Fruit fly (Drosophila melanogaster): ENCODE measurements around the gene grk.

Gene grk

dm6 chr2L:8384108-8384601 is 49.2 kb downstream of the grk start, which contains the start of the genes Dad1 and CG13384 (continued):
- TF ChIP-seq CG4282 (GFP tag; optimal IDR thresholded peaks at IDR 0.05) (no peak), Gug (GFP tag; IDR thresholded peaks at IDR 0.05) (peak; percentile 78), CG9727 (GFP tag; optimal IDR thresholded peaks at IDR 0.05) (peak; percentile 93), CG10979 (tag; optimal IDR thresholded peaks at IDR 0.05) (peak; percentile 90), psq (GFP tag; optimal IDR thresholded peaks at IDR 0.05) (peak; percentile 84), CG8281 (tag; optimal IDR thresholded peaks at IDR 0.05) (peak; percentile 82), CG9817 (tag; optimal IDR thresholded peaks at IDR 0.05) (peak; percentile 94), H15 (GFP tag; IDR thresholded peaks at IDR 0.05) (peak; percentile 64; the same call in 1 of the 3 replicates), CG7745 (tag; optimal IDR thresholded peaks at IDR 0.05) (no peak), zen2 (GFP tag; IDR thresholded peaks at IDR 0.05; ENCODE audit: partially characterized antibody) (no peak), CG13123 (GFP tag; optimal IDR thresholded peaks at IDR 0.05) (peak; percentile 77), Rfx (GFP tag; IDR thresholded peaks at IDR 0.05) (peak; percentile 95), dimm (GFP tag; IDR thresholded peaks at IDR 0.05) (peak; percentile 58), CG14965 (GFP tag; optimal IDR thresholded peaks at IDR 0.05; ENCODE audit: borderline replicate concordance) (no peak), mirr (GFP tag; optimal IDR thresholded peaks at IDR 0.05) (peak; percentile 52), Nf-YA (GFP tag; IDR thresholded peaks at IDR 0.05) (peak; percentile 47; the same call in 1 of the 2 replicates), HLH54F (GFP tag; optimal IDR thresholded peaks at IDR 0.05) (peak; percentile 64), Chrac-16 (GFP tag; optimal IDR thresholded peaks at IDR 0.05) (peak; percentile 91), CG2678 (tag; optimal IDR thresholded peaks at IDR 0.05) (peak; percentile 97), CG10565 (GFP tag; optimal IDR thresholded peaks at IDR 0.05) (peak; percentile 38), her (GFP tag; optimal IDR thresholded peaks at IDR 0.05) (peak; percentile 26), Sin3A (optimal IDR thresholded peaks at IDR 0.05) (no peak), ato (GFP tag; IDR thresholded peaks at IDR 0.05; ENCODE audit: partially characterized antibody) (0 out of 2 replicates have a peak, but pooled peaks have one; percentile 23), Hr51 (GFP tag; optimal IDR thresholded peaks at IDR 0.05) (peak; percentile 75 to 94), dysf (GFP tag; IDR thresholded peaks at IDR 0.05) (peak; percentile 96), Hand (GFP tag; optimal IDR thresholded peaks at IDR 0.05) (peak; percentile 92), Hmx (GFP tag; optimal IDR thresholded peaks at IDR 0.05) (peak; percentile 63), sob (GFP tag; IDR thresholded peaks at IDR 0.05) (peak; percentile 93), ems (GFP tag; optimal IDR thresholded peaks at IDR 0.05) (peak; percentile 48), jumu (GFP tag; optimal IDR thresholded peaks at IDR 0.05) (no peak), Awh (GFP tag; IDR thresholded peaks at IDR 0.05) (peak; percentile 68), CG6654 (GFP tag; optimal IDR thresholded peaks at IDR 0.05) (peak; percentile 63), pfk (GFP tag; optimal IDR thresholded peaks at IDR 0.05) (peak; percentile 52), Dfd (GFP tag; optimal IDR thresholded peaks at IDR 0.05) (no peak), CG1647 (GFP tag; optimal IDR thresholded peaks at IDR 0.05) (peak; percentile 32), stwl (tag; optimal IDR thresholded peaks at IDR 0.05) (peak; percentile 79), ham (GFP tag; IDR thresholded peaks at IDR 0.05) (peak; percentile 74; the same call in 1 of the 2 replicates), Abd-B (GFP tag; optimal IDR thresholded peaks at IDR 0.05) (peak; percentile 94), CG15073 (GFP tag; optimal IDR thresholded peaks at IDR 0.05) (peak; percentile 43), crp (GFP tag; optimal IDR thresholded peaks at IDR 0.05) (peak in 1 of 2 experiments; percentile 58), vvl (GFP tag; IDR thresholded peaks at IDR 0.05) (peak; percentile 95), bsh (GFP tag; optimal IDR thresholded peaks at IDR 0.05) (peak in 1 of 2 experiments; percentile 90), lab (GFP tag; optimal IDR thresholded peaks at IDR 0.05) (peak; percentile 95), CG12659 (GFP tag; optimal IDR thresholded peaks at IDR 0.05) (peak; percentile 97), eve (GFP tag; optimal IDR thresholded peaks at IDR 0.05) (no peak), CG6854 (GFP tag; optimal IDR thresholded peaks at IDR 0.05) (peak; percentile 88), otp (GFP tag; IDR thresholded peaks at IDR 0.05) (0 out of 3 replicates have a peak, but pooled peaks have one; percentile 55), CG31441 (GFP tag; IDR thresholded peaks at IDR 0.05) (peak; percentile 97), Poxn (GFP tag; IDR thresholded peaks at IDR 0.05) (peak; percentile 79), CG2712 (tag; optimal IDR thresholded peaks at IDR 0.05) (peak; percentile 97)

All from whole organism, embryonic.